Worm (Caenorhabditis elegans) whole organism, L2 larva: ENCODE results near the gene ver-1.

Experiments used
- ZK546.5 ChIP-seq: sonication (generic microtip); optimal IDR thresholded peaks from 2 replicates; lab custom pipeline; 2017; ENCODE audit warnings: missing biosample characterization, missing genetic modification characterization
- aly-2 ChIP-seq: fragments of 150-350 bp; optimal IDR thresholded peaks from 2 replicates; lab custom pipeline; 2014; ENCODE audit warnings: missing biosample characterization, missing genetic modification characterization
- ama-1 ChIP-seq: fragments of 150-350 bp; optimal IDR thresholded peaks from 2 replicates; lab custom pipeline; 2018; ENCODE audit warnings: inconsistent platforms
- blmp-1 ChIP-seq: sonication (generic microtip); optimal IDR thresholded peaks from 2 replicates; lab custom pipeline; 2017; ENCODE audit warnings: missing genetic modification characterization, mild to moderate bottlenecking, missing compliant biosample characterization, antibody characterized with exemption, moderate library complexity; ENCODE audit not compliant: insufficient read depth
- crh-2 ChIP-seq: sonication (generic microtip); optimal IDR thresholded peaks from 2 replicates; lab custom pipeline; 2017; ENCODE audit warnings: missing biosample characterization, missing genetic modification characterization
- dmd-4 ChIP-seq: sonication (generic microtip); optimal IDR thresholded peaks from 2 replicates; lab custom pipeline; 2017; ENCODE audit warnings: missing biosample characterization, missing genetic modification characterization
- elt-3 ChIP-seq: sonication (generic microtip); optimal IDR thresholded peaks from 2 replicates; lab custom pipeline; 2017; ENCODE audit warnings: missing biosample characterization, missing genetic modification characterization
- fos-1 ChIP-seq: fragments of 150-350 bp; optimal IDR thresholded peaks from 2 replicates; lab custom pipeline; 2014; ENCODE audit warnings: missing biosample characterization, missing genetic modification characterization
- lin-11 ChIP-seq: fragments of 150-350 bp; sonication (generic microtip); optimal IDR thresholded peaks from 2 replicates; lab custom pipeline; 2014; ENCODE audit warnings: missing biosample characterization, missing genetic modification characterization, inconsistent platforms, mixed read lengths
- lin-13 ChIP-seq: fragments of 150-350 bp; optimal IDR thresholded peaks from 2 replicates; lab custom pipeline; 2014; ENCODE audit warnings: missing biosample characterization, missing genetic modification reagents, missing genetic modification characterization
- lin-39 ChIP-seq: fragments of 150-350 bp; optimal IDR thresholded peaks from 2 replicates; lab custom pipeline; 2014; ENCODE audit warnings: missing biosample characterization, missing genetic modification reagents, missing genetic modification characterization
- mab-5 ChIP-seq: fragments of 150-350 bp; optimal IDR thresholded peaks from 2 replicates; lab custom pipeline; 2014; ENCODE audit warnings: missing biosample characterization, missing genetic modification characterization
- nhr-129 ChIP-seq: fragments of 150-350 bp; optimal IDR thresholded peaks from 2 replicates; lab custom pipeline; 2014; ENCODE audit warnings: missing biosample characterization, missing genetic modification characterization
- nhr-21 ChIP-seq: fragments of 150-350 bp; optimal IDR thresholded peaks from 2 replicates; lab custom pipeline; 2014; ENCODE audit warnings: missing biosample characterization, missing genetic modification characterization
- nhr-23 ChIP-seq: fragments of 150-350 bp; optimal IDR thresholded peaks from 2 replicates; lab custom pipeline; 2014; ENCODE audit warnings: missing biosample characterization, missing genetic modification reagents, missing genetic modification characterization
- nhr-25 ChIP-seq: fragments of 150-350 bp; sonication (generic microtip); optimal IDR thresholded peaks from 3 replicates; lab custom pipeline; 2014; ENCODE audit warnings: missing biosample characterization, missing genetic modification characterization
- nhr-6 ChIP-seq: fragments of 150-350 bp; optimal IDR thresholded peaks from 2 replicates; lab custom pipeline; 2014; ENCODE audit warnings: missing biosample characterization, missing genetic modification characterization
- sma-3 ChIP-seq: sonication (generic microtip); optimal IDR thresholded peaks from 2 replicates; lab custom pipeline; 2016; ENCODE audit warnings: missing genetic modification reagents, missing genetic modification characterization, missing compliant biosample characterization
- snpc-4 ChIP-seq: fragments of 150-350 bp; optimal IDR thresholded peaks from 2 replicates; lab custom pipeline; 2014; ENCODE audit warnings: missing biosample characterization, missing genetic modification characterization
- unc-62 ChIP-seq: fragments of 150-350 bp; optimal IDR thresholded peaks from 2 replicates; lab custom pipeline; 2014; ENCODE audit warnings: missing biosample characterization, missing genetic modification reagents, missing genetic modification characterization
- zag-1 ChIP-seq: fragments of 150-350 bp; optimal IDR thresholded peaks from 2 replicates; lab custom pipeline; 2014; ENCODE audit warnings: missing biosample characterization, missing genetic modification characterization
- ztf-1 ChIP-seq: fragments of 200-800 bp; sonication (Bioruptor generic); conservative IDR thresholded peaks from 2 replicates; pipeline ENCODE4 v1.3.6; 2022; ENCODE audit warnings: missing genetic modification characterization, missing compliant biosample characterization

ver-1 gene

DNA sequence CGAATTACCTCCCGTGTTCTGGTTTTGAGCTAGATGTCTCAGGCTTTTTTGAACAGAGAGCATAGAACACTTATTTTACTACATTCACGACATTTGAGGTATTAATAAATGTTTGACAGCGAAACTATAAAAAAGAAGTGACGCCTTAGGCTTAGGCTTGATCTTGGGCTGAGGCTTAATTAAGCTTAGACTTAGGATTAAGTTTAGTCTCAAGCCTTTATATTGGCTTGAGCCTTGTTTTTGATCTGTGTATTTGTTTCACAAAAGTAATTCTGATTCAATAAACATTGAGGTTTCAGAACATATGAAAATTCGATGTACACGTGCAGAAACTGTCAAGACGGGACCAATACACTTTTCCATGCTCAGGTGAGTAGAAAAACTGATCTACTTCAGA is 53.1 kb downstream of the ver-1 start, which contains the start of gene klp-20:
Gene klp-20, plus strand, starts transcription at position 298 of the 397 bp plus-strand sequence.
- TF ChIP-seq ama-1 (lab: Kevin White, UChicago) (no peak), blmp-1 (tag; lab: Kevin White, UChicago) (no peak), elt-3 (tag; lab: Kevin White, UChicago) (no peak), nhr-129 (tag; lab: Kevin White, UChicago) (no peak), nhr-25 (tag; lab: Kevin White, UChicago) (no peak), crh-2 (tag; lab: Kevin White, UChicago) (no peak), ZK546.5 (tag; lab: Kevin White, UChicago) (no peak), unc-62 (GFP tag; lab: Kevin White, UChicago) (no peak), lin-39 (tag; lab: Kevin White, UChicago) (no peak), zag-1 (no peak), nhr-21 (tag; lab: Kevin White, UChicago) (no peak), ztf-1 (GFP tag; lab: Robert Waterston, UW) (no peak), lin-11 (tag; lab: Kevin White, UChicago) (no peak), lin-13 (no peak), sma-3 (GFP tag; lab: Kevin White, UChicago) (no peak), nhr-23 (tag; lab: Kevin White, UChicago) (no peak)

- no peak for TF ChIP-seq aly-2
- TF ChIP-seq fos-1 (tag; lab: Kevin White, UChicago), result no peak
- TF ChIP-seq mab-5 (tag; lab: Kevin White, UChicago), result no peak
- TF ChIP-seq nhr-6 (tag; lab: Kevin White, UChicago), result no peak
- no peak for TF ChIP-seq dmd-4 (tag; lab: Kevin White, UChicago)
- no peak for TF ChIP-seq snpc-4
- no peak for TF ChIP-seq ama-1 (lab: Kevin White, UChicago)
- no peak for TF ChIP-seq nhr-129 (tag; lab: Kevin White, UChicago)
- no peak for TF ChIP-seq sma-3 (GFP tag; lab: Kevin White, UChicago)
- TF ChIP-seq elt-3 (tag; lab: Kevin White, UChicago), result no peak
- TF ChIP-seq lin-11 (tag; lab: Kevin White, UChicago), result no peak
Observed at ce11 chrIII:211387-211786, 54.8 kb downstream of the ver-1 start.
